Fruit fly (Drosophila melanogaster) whole organism, embryonic: ENCODE measurements around the gene mRpS30.

Source experiments
- CG10267 ChIP-seq: fragments of 200-800 bp; sonication (Bioruptor generic); optimal IDR thresholded peaks from 2 replicates; lab custom pipeline; 2018; ENCODE audit warnings: missing biosample characterization, mild to moderate bottlenecking, missing genetic modification characterization, moderate library complexity
- CG10959 ChIP-seq: fragments of 200-800 bp; sonication (Bioruptor generic); IDR thresholded peaks from 2 replicates; pipeline ENCODE4 v1.3.6; 2022; ENCODE audit warnings: missing biosample characterization, missing genetic modification characterization
- CG11085 ChIP-seq: fragments of 200-800 bp; sonication (Bioruptor generic); IDR thresholded peaks from 2 replicates; pipeline ENCODE4 v1.3.6; 2022; ENCODE audit warnings: missing biosample characterization, missing genetic modification characterization
- CG11398 ChIP-seq: fragments of 200-800 bp; sonication (Bioruptor generic); optimal IDR thresholded peaks from 2 replicates; lab custom pipeline; 2016; ENCODE audit warnings: missing biosample characterization, missing genetic modification characterization
- CG12104 ChIP-seq: fragments of 200-800 bp; sonication (Bioruptor generic); optimal IDR thresholded peaks from 3 replicates; lab custom pipeline; 2016; ENCODE audit warnings: missing biosample characterization, missing genetic modification characterization
- CG12155 ChIP-seq: fragments of 200-800 bp; sonication (Bioruptor generic); optimal IDR thresholded peaks from 3 replicates; lab custom pipeline; 2016; ENCODE audit warnings: missing biosample characterization, missing genetic modification characterization
- CG14050 ChIP-seq: fragments of 200-800 bp; sonication (Bioruptor generic); IDR thresholded peaks from 3 replicates; pipeline ENCODE4 v1.3.6; 2022; ENCODE audit warnings: missing biosample characterization, missing genetic modification characterization
- CG1529 ChIP-seq: fragments of 200-800 bp; sonication (Bioruptor generic); optimal IDR thresholded peaks from 3 replicates; lab custom pipeline; 2018; ENCODE audit warnings: missing biosample characterization, missing genetic modification characterization
- CG15601 ChIP-seq: fragments of 200-800 bp; sonication (Bioruptor generic); optimal IDR thresholded peaks from 3 replicates; lab custom pipeline; 2019; ENCODE audit warnings: missing biosample characterization, mild to moderate bottlenecking, missing genetic modification characterization, moderate library complexity
- CG1792 ChIP-seq: fragments of 200-800 bp; sonication (Bioruptor generic); optimal IDR thresholded peaks from 2 replicates; lab custom pipeline; 2016; ENCODE audit warnings: missing biosample characterization, missing genetic modification characterization
- CG18011 ChIP-seq: fragments of 200-800 bp; sonication (Bioruptor generic); optimal IDR thresholded peaks from 2 replicates; lab custom pipeline; 2017; ENCODE audit warnings: missing biosample characterization, missing genetic modification characterization, mild to moderate bottlenecking, moderate library complexity, missing genotype
- CG18476 ChIP-seq: fragments of 200-800 bp; sonication (Bioruptor generic); optimal IDR thresholded peaks from 2 replicates; lab custom pipeline; 2016; ENCODE audit warnings: missing biosample characterization, mild to moderate bottlenecking, missing genetic modification characterization
- CG2116 ChIP-seq: fragments of 200-800 bp; sonication (Bioruptor generic); optimal IDR thresholded peaks from 3 replicates; lab custom pipeline; 2018; ENCODE audit warnings: missing biosample characterization, mild to moderate bottlenecking, missing genetic modification characterization
- CG2129 ChIP-seq: fragments of 200-800 bp; sonication (Bioruptor generic); IDR thresholded peaks from 2 replicates; pipeline ENCODE4 v1.3.6; 2022; ENCODE audit warnings: missing biosample characterization, missing genetic modification characterization; ENCODE audit not compliant: partially characterized antibody
- CG31365 ChIP-seq: fragments of 200-800 bp; sonication (Bioruptor generic); optimal IDR thresholded peaks from 2 replicates; lab custom pipeline; 2018; ENCODE audit warnings: missing biosample characterization, mild to moderate bottlenecking, missing genetic modification characterization
- CG3995 ChIP-seq: fragments of 200-800 bp; sonication (Bioruptor generic); optimal IDR thresholded peaks from 3 replicates; lab custom pipeline; 2016; ENCODE audit warnings: missing biosample characterization, missing genetic modification characterization
- CG4282 ChIP-seq: fragments of 200-800 bp; sonication (Bioruptor generic); optimal IDR thresholded peaks from 2 replicates; lab custom pipeline; 2016; ENCODE audit warnings: missing biosample characterization, missing genetic modification characterization
- CG4404 ChIP-seq: fragments of 200-800 bp; sonication (Bioruptor generic); IDR thresholded peaks from 2 replicates; pipeline ENCODE4 v1.3.6; 2022; ENCODE audit warnings: missing biosample characterization, missing genetic modification characterization
- CG4617 ChIP-seq: fragments of 200-800 bp; sonication (Bioruptor generic); optimal IDR thresholded peaks from 3 replicates; lab custom pipeline; 2016; ENCODE audit warnings: missing biosample characterization, missing genetic modification characterization, borderline replicate concordance
- CG6654 ChIP-seq: fragments of 200-800 bp; sonication (Bioruptor generic); optimal IDR thresholded peaks from 2 replicates; lab custom pipeline; 2017; ENCODE audit warnings: missing biosample characterization, mild to moderate bottlenecking, missing genetic modification characterization
- D ChIP-seq, 2 experiments: fragments of 200-800 bp in 1 of 2; fragments of >200 bp in 1 of 2; sonication (Bioruptor generic) in 1 of 2; optimal IDR thresholded peaks; 2 replicates in 1 of 2; 3 replicates in 1 of 2; lab custom pipeline; 2017; ENCODE audit warnings: mild to moderate bottlenecking in 1 of 2, missing biosample characterization in 1 of 2, missing genetic modification characterization in 1 of 2, missing genetic modification reagents in 1 of 2
- Dp ChIP-seq: fragments of 200-800 bp; sonication (Bioruptor generic); optimal IDR thresholded peaks from 2 replicates; lab custom pipeline; 2018; ENCODE audit warnings: missing biosample characterization, mild to moderate bottlenecking, missing genetic modification characterization, moderate library complexity
- Hr51 ChIP-seq, 2 experiments: fragments of 200-800 bp; sonication (Bioruptor generic); optimal IDR thresholded peaks; 2 replicates in 1 of 2; 3 replicates in 1 of 2; lab custom pipeline; 2016 to 2018; ENCODE audit warnings: missing biosample characterization in 2 of 2, missing genetic modification characterization in 2 of 2, mild to moderate bottlenecking in 1 of 2, moderate library complexity in 1 of 2
- Hsf ChIP-seq: fragments of 200-800 bp; sonication (Bioruptor generic); optimal IDR thresholded peaks from 3 replicates; lab custom pipeline; 2016; ENCODE audit warnings: missing biosample characterization, missing genetic modification characterization
- Max ChIP-seq: fragments of 200-800 bp; sonication (Bioruptor generic); optimal IDR thresholded peaks from 2 replicates; lab custom pipeline; 2016; ENCODE audit warnings: missing biosample characterization, mild to moderate bottlenecking, missing genetic modification characterization
- Ravus ChIP-seq: fragments of 200-800 bp; sonication (Bioruptor generic); IDR thresholded peaks from 2 replicates; pipeline ENCODE4 v1.3.6; 2022; ENCODE audit warnings: missing biosample characterization, missing genetic modification characterization
- Scr ChIP-seq: fragments of 200-800 bp; sonication (Bioruptor generic); IDR thresholded peaks from 2 replicates; pipeline ENCODE4 v1.3.6; 2022; ENCODE audit warnings: missing biosample characterization, missing genetic modification characterization; ENCODE audit not compliant: partially characterized antibody
- Sox100B ChIP-seq: fragments of 200-800 bp; sonication (Bioruptor generic); optimal IDR thresholded peaks from 3 replicates; lab custom pipeline; 2018; ENCODE audit warnings: missing biosample characterization, mild to moderate bottlenecking, missing genetic modification characterization
- az2 ChIP-seq: fragments of 200-800 bp; sonication (Bioruptor generic); optimal IDR thresholded peaks from 3 replicates; lab custom pipeline; 2016; ENCODE audit warnings: missing biosample characterization, missing genetic modification characterization
- crc ChIP-seq: fragments of 200-800 bp; sonication (Bioruptor generic); optimal IDR thresholded peaks from 2 replicates; lab custom pipeline; 2016; ENCODE audit warnings: missing biosample characterization, missing genetic modification characterization
- dysf ChIP-seq: fragments of 200-800 bp; sonication (Bioruptor generic); IDR thresholded peaks from 3 replicates; pipeline ENCODE4 v1.3.6; 2022; ENCODE audit warnings: missing biosample characterization, missing genetic modification characterization
- en ChIP-seq: fragments of 200-800 bp; sonication (Bioruptor generic); optimal IDR thresholded peaks from 2 replicates; lab custom pipeline; 2016; ENCODE audit warnings: missing biosample characterization, missing genetic modification characterization
- fd102C ChIP-seq: fragments of 200-800 bp; sonication (Bioruptor generic); optimal IDR thresholded peaks from 2 replicates; lab custom pipeline; 2018; ENCODE audit warnings: missing biosample characterization, mild to moderate bottlenecking, missing genetic modification characterization, moderate library complexity
- gt ChIP-seq: fragments of 200-800 bp; sonication (Bioruptor generic); IDR thresholded peaks from 2 replicates; pipeline ENCODE4 v1.3.6; 2022; ENCODE audit warnings: missing biosample characterization, missing genetic modification characterization
- jigr1 ChIP-seq: fragments of 200-800 bp; sonication (Bioruptor generic); IDR thresholded peaks from 3 replicates; pipeline ENCODE4 v1.3.6; 2022; ENCODE audit warnings: missing biosample characterization, missing genetic modification characterization
- lilli ChIP-seq: fragments of 200-800 bp; sonication (Bioruptor generic); optimal IDR thresholded peaks from 3 replicates; lab custom pipeline; 2016; ENCODE audit warnings: missing biosample characterization, missing genetic modification characterization
- lola ChIP-seq, 3 experiments: fragments of >200 bp in 2 of 3; fragments of 200-800 bp in 1 of 3; sonication (Bioruptor generic) in 1 of 3; optimal IDR thresholded peaks; 2 replicates each; lab custom pipeline; 2017 to 2019; ENCODE audit warnings: missing biosample characterization in 3 of 3, missing genetic modification characterization in 3 of 3, mild to moderate bottlenecking in 1 of 3, moderate library complexity in 1 of 3
- nerfin-2 ChIP-seq: fragments of 200-800 bp; sonication (Bioruptor generic); IDR thresholded peaks from 2 replicates; pipeline ENCODE4 v1.3.6; 2022; ENCODE audit warnings: missing biosample characterization, missing genetic modification characterization; ENCODE audit not compliant: partially characterized antibody
- onecut ChIP-seq: fragments of 200-800 bp; sonication (Bioruptor generic); IDR thresholded peaks from 2 replicates; pipeline ENCODE4 v1.3.6; 2022; ENCODE audit warnings: missing biosample characterization, missing genetic modification characterization
- pb ChIP-seq: fragments of 200-800 bp; sonication (Bioruptor generic); optimal IDR thresholded peaks from 3 replicates; lab custom pipeline; 2016; ENCODE audit warnings: missing biosample characterization, missing genetic modification characterization
- pum ChIP-seq: fragments of 200-800 bp; sonication (Bioruptor generic); optimal IDR thresholded peaks from 2 replicates; lab custom pipeline; 2016; ENCODE audit warnings: missing biosample characterization, missing genetic modification characterization
- ranshi ChIP-seq: fragments of 200-800 bp; sonication (Bioruptor generic); IDR thresholded peaks from 2 replicates; pipeline ENCODE4 v1.3.6; 2022; ENCODE audit warnings: missing biosample characterization, missing genetic modification characterization
- sna ChIP-seq: fragments of 200-800 bp; sonication (Bioruptor generic); IDR thresholded peaks from 2 replicates; pipeline ENCODE4 v1.3.6; 2022; ENCODE audit warnings: missing biosample characterization, missing genetic modification characterization; ENCODE audit not compliant: partially characterized antibody
- stwl ChIP-seq: fragments of 200-800 bp; sonication (Bioruptor generic); optimal IDR thresholded peaks from 3 replicates; lab custom pipeline; 2018; ENCODE audit warnings: missing biosample characterization, mild to moderate bottlenecking, missing genetic modification characterization, moderate library complexity
- tap ChIP-seq: fragments of 200-800 bp; optimal IDR thresholded peaks from 3 replicates; lab custom pipeline; 2019; ENCODE audit warnings: missing biosample characterization, mild to moderate bottlenecking, missing genetic modification characterization, moderate library complexity
- tio ChIP-seq: fragments of 200-800 bp; sonication (Bioruptor generic); optimal IDR thresholded peaks from 2 replicates; lab custom pipeline; 2017; ENCODE audit warnings: missing biosample characterization, missing genetic modification characterization, inconsistent platforms
- tx ChIP-seq: fragments of 200-800 bp; sonication (Bioruptor generic); optimal IDR thresholded peaks from 2 replicates; lab custom pipeline; 2016; ENCODE audit warnings: missing biosample characterization, missing genetic modification characterization
- vnd ChIP-seq: fragments of 200-800 bp; sonication (Bioruptor generic); IDR thresholded peaks from 3 replicates; pipeline ENCODE4 v1.3.6; 2022; ENCODE audit warnings: missing biosample characterization, missing genetic modification characterization; ENCODE audit not compliant: partially characterized antibody

The mRpS30 gene

dm6 chrX:15788235-15789187 lies 2.7 kb downstream of the mRpS30 start, which contains the start of gene Rhp (continued):
- TF ChIP-seq ranshi (GFP tag; lab: Robert Waterston, UW): no peak
- peak; percentile 18 for TF ChIP-seq Max
- TF ChIP-seq Ravus (GFP tag; lab: Robert Waterston, UW): no peak
- TF ChIP-seq CG10959 (GFP tag; lab: Robert Waterston, UW): no peak
- TF ChIP-seq CG14050: 0 out of 3 replicates have a peak, but pooled peaks have one; percentile 9
- no peak for TF ChIP-seq CG12155 (GFP tag; lab: Kevin White, UChicago)
- TF ChIP-seq sna (GFP tag; lab: Robert Waterston, UW): no peak
- no peak for TF ChIP-seq tio (GFP tag; lab: Kevin White, UChicago)
- peak; percentile 45 for TF ChIP-seq CG2116 (GFP tag; lab: Kevin White, UChicago)
- no peak for TF ChIP-seq CG10267 (tag; lab: Kevin White, UChicago)
- TF ChIP-seq onecut (GFP tag; lab: Robert Waterston, UW): peak; percentile 49
- TF ChIP-seq CG31365 (tag; lab: Kevin White, UChicago): peak; percentile 49
- no peak for TF ChIP-seq CG11398
- TF ChIP-seq vnd: no peak
- TF ChIP-seq gt: no peak
- no peak for TF ChIP-seq CG4282 (GFP tag; lab: Kevin White, UChicago)
- TF ChIP-seq Dp (GFP tag; lab: Kevin White, UChicago): no peak
- no peak for TF ChIP-seq jigr1 (GFP tag; lab: Robert Waterston, UW)
- no peak for TF ChIP-seq Hsf (GFP tag; lab: Kevin White, UChicago)
- no peak for TF ChIP-seq az2 (GFP tag; lab: Kevin White, UChicago)
- peak; percentile 51 for TF ChIP-seq CG1529
- no peak for TF ChIP-seq pum (GFP tag; lab: Kevin White, UChicago)
- TF ChIP-seq CG2129 (GFP tag; lab: Robert Waterston, UW): no peak
- TF ChIP-seq CG1792 (GFP tag; lab: Kevin White, UChicago): no peak
- no peak for TF ChIP-seq CG11085 (GFP tag; lab: Robert Waterston, UW)
- no peak for TF ChIP-seq en (GFP tag; lab: Kevin White, UChicago)
- no peak for TF ChIP-seq CG4404 (GFP tag; lab: Robert Waterston, UW)
- TF ChIP-seq Hr51 (GFP tag; optimal IDR thresholded peaks at IDR 0.05; lab: Kevin White, UChicago): no peak
- TF ChIP-seq CG3995 (GFP tag; lab: Kevin White, UChicago): peak; percentile 51
- peak; percentile 76 for TF ChIP-seq CG15601 (tag; lab: Kevin White, UChicago)
- no peak for TF ChIP-seq crc (GFP tag; lab: Kevin White, UChicago)
- TF ChIP-seq CG4617 (GFP tag; lab: Kevin White, UChicago): no peak
- no peak for TF ChIP-seq CG6654 (GFP tag; lab: Kevin White, UChicago)
- TF ChIP-seq Scr: no peak; the same call in 1 of the 2 replicates
- no peak for TF ChIP-seq nerfin-2
- TF ChIP-seq tx (GFP tag; lab: Kevin White, UChicago): no peak
- no peak for TF ChIP-seq dysf
- no peak for TF ChIP-seq fd102C (GFP tag; lab: Kevin White, UChicago)
- peak; percentile 60 for TF ChIP-seq Sox100B (GFP tag; lab: Kevin White, UChicago)
- no peak for TF ChIP-seq CG18476 (GFP tag; lab: Kevin White, UChicago)
- TF ChIP-seq CG18011 (GFP tag; lab: Kevin White, UChicago): no peak
- TF ChIP-seq lilli: no peak
- TF ChIP-seq D (optimal IDR thresholded peaks at IDR 0.05; lab: Kevin White, UChicago): no peak
- TF ChIP-seq D (GFP tag; optimal IDR thresholded peaks at IDR 0.05; lab: Kevin White, UChicago): peak; percentile 43
- peak; percentile 69 for TF ChIP-seq tap
- peak in 1 of 3 experiments; percentile 23 for TF ChIP-seq lola (GFP tag; optimal IDR thresholded peaks at IDR 0.05; lab: Kevin White, UChicago)
- TF ChIP-seq CG12104 (GFP tag; lab: Kevin White, UChicago): peak; percentile 32
- no peak for TF ChIP-seq stwl
- TF ChIP-seq pb (GFP tag; lab: Kevin White, UChicago): no peak
